Fruit fly (Drosophila melanogaster): ENCODE results near the gene Vps13B.

dm6 chr3R:29990681-29991080 lies 54.9 kb downstream of the Vps13B start:
- no peak for TF ChIP-seq CG8478 (optimal IDR thresholded peaks at IDR 0.05)
- TF ChIP-seq psq (optimal IDR thresholded peaks at IDR 0.05) = no peak
- no peak for TF ChIP-seq usp (GFP tag; optimal IDR thresholded peaks at IDR 0.05)
